Fruit fly (Drosophila melanogaster) whole organism, wandering third instar larva: ENCODE results near the gene Mtp.

Experiments used
- Abd-B ChIP-seq: fragments of >200 bp; optimal IDR thresholded peaks from 2 replicates; lab custom pipeline; 2017; ENCODE audit warnings: missing biosample characterization, missing genetic modification characterization
- CG32264 ChIP-seq: fragments of 200-800 bp; sonication (Bioruptor generic); optimal IDR thresholded peaks from 2 replicates; lab custom pipeline; 2016; ENCODE audit warnings: missing biosample characterization, missing genetic modification characterization
- Dfd ChIP-seq: fragments of >200 bp; optimal IDR thresholded peaks from 2 replicates; lab custom pipeline; 2017; ENCODE audit warnings: missing biosample characterization, missing genetic modification characterization
- Dif ChIP-seq: fragments of 200-275, 200-300 bp; sonication (Bioruptor generic); optimal IDR thresholded peaks from 2 replicates; lab custom pipeline; 2018; ENCODE audit warnings: missing biosample characterization, missing genetic modification characterization; ENCODE audit not compliant: partially characterized antibody
- GATAd ChIP-seq: sonication (Bioruptor generic); optimal IDR thresholded peaks from 2 replicates; lab custom pipeline; 2016; ENCODE audit warnings: missing biosample characterization, missing genetic modification characterization
- Hnf4 ChIP-seq: fragments of 200-800 bp; sonication (Bioruptor generic); optimal IDR thresholded peaks from 2 replicates; lab custom pipeline; 2016; ENCODE audit warnings: missing biosample characterization, mild to moderate bottlenecking, missing genetic modification characterization
- Hr78 ChIP-seq: fragments of >200 bp; optimal IDR thresholded peaks from 2 replicates; lab custom pipeline; 2017; ENCODE audit warnings: missing biosample characterization, missing genetic modification characterization
- Jra ChIP-seq: sonication (Bioruptor generic); optimal IDR thresholded peaks from 2 replicates; lab custom pipeline; 2016; ENCODE audit warnings: missing biosample characterization, missing genetic modification characterization
- Myc ChIP-seq: fragments of >200 bp; optimal IDR thresholded peaks from 2 replicates; lab custom pipeline; 2017
- OdsH ChIP-seq: fragments of 200-800 bp; sonication (Bioruptor generic); optimal IDR thresholded peaks from 2 replicates; lab custom pipeline; 2016; ENCODE audit warnings: missing biosample characterization, mild to moderate bottlenecking, missing genetic modification characterization
- Rel ChIP-seq, 2 experiments: fragments of 200-800 bp; sonication (Bioruptor generic) in 1 of 2; optimal IDR thresholded peaks; 2 replicates in 1 of 2; 3 replicates in 1 of 2; lab custom pipeline; 2016 to 2019; ENCODE audit warnings: mild to moderate bottlenecking in 2 of 2, missing biosample characterization in 2 of 2, missing genetic modification characterization in 2 of 2, moderate library complexity in 1 of 2
- Sp1 ChIP-seq: fragments of 200-800 bp; sonication (Bioruptor generic); optimal IDR thresholded peaks from 3 replicates; lab custom pipeline; 2019; ENCODE audit warnings: missing biosample characterization, mild to moderate bottlenecking, missing genetic modification characterization, moderate library complexity
- Vsx2 ChIP-seq: fragments of 200-300, 225-300 bp; sonication (Bioruptor generic); optimal IDR thresholded peaks from 2 replicates; lab custom pipeline; 2018; ENCODE audit warnings: missing biosample characterization, missing genetic modification characterization; ENCODE audit not compliant: partially characterized antibody
- br ChIP-seq: fragments of 200-800 bp; sonication (Bioruptor generic); optimal IDR thresholded peaks from 2 replicates; lab custom pipeline; 2016; ENCODE audit warnings: missing biosample characterization, missing genetic modification characterization
- brk ChIP-seq: fragments of 200-800 bp; sonication (Bioruptor generic); optimal IDR thresholded peaks from 2 replicates; lab custom pipeline; 2016; ENCODE audit warnings: missing biosample characterization, mild to moderate bottlenecking, missing genetic modification characterization
- dl ChIP-seq, 2 experiments: fragments of 175-275, 200-275 bp in 1 of 2; fragments of 200-275 bp in 1 of 2; sonication (Bioruptor generic); optimal IDR thresholded peaks; lab custom pipeline; 2018; ENCODE audit warnings: mild to moderate bottlenecking in 2 of 2, missing biosample characterization in 2 of 2, missing genetic modification characterization in 2 of 2, moderate library complexity in 2 of 2; ENCODE audit not compliant: partially characterized antibody in 2 of 2, insufficient read depth in 1 of 2
- dmrt93B ChIP-seq: fragments of 200-800 bp; sonication (Bioruptor generic); optimal IDR thresholded peaks from 2 replicates; lab custom pipeline; 2018; ENCODE audit warnings: missing biosample characterization, mild to moderate bottlenecking, missing genetic modification characterization
- dsf ChIP-seq: sonication (Bioruptor generic); optimal IDR thresholded peaks from 2 replicates; lab custom pipeline; 2016; ENCODE audit warnings: missing biosample characterization, missing genetic modification characterization, borderline replicate concordance
- ey ChIP-seq: fragments of 200-800 bp; sonication (Bioruptor generic); optimal IDR thresholded peaks from 2 replicates; lab custom pipeline; 2016; ENCODE audit warnings: missing biosample characterization, missing genetic modification characterization
- fru ChIP-seq: fragments of 200-800 bp; sonication (Bioruptor generic); optimal IDR thresholded peaks from 3 replicates; lab custom pipeline; 2016; ENCODE audit warnings: missing biosample characterization, mild to moderate bottlenecking, missing genetic modification characterization
- h ChIP-seq: fragments of 200-800 bp; sonication (Bioruptor generic); optimal IDR thresholded peaks from 3 replicates; lab custom pipeline; 2016; ENCODE audit warnings: missing biosample characterization, mild to moderate bottlenecking, missing genetic modification characterization
- jim ChIP-seq: fragments of 175-275, 200-325 bp; sonication (Bioruptor generic); optimal IDR thresholded peaks from 2 replicates; lab custom pipeline; 2016; ENCODE audit warnings: missing biosample characterization, mild to moderate bottlenecking, missing genetic modification characterization
- sage ChIP-seq: fragments of 200-800 bp; sonication (Bioruptor generic); optimal IDR thresholded peaks from 2 replicates; lab custom pipeline; 2016; ENCODE audit warnings: missing biosample characterization, mild to moderate bottlenecking, missing genetic modification characterization
- tai ChIP-seq: sonication (Bioruptor generic); optimal IDR thresholded peaks from 2 replicates; lab custom pipeline; 2016; ENCODE audit warnings: missing biosample characterization, missing genetic modification characterization

The Mtp gene

DNA sequence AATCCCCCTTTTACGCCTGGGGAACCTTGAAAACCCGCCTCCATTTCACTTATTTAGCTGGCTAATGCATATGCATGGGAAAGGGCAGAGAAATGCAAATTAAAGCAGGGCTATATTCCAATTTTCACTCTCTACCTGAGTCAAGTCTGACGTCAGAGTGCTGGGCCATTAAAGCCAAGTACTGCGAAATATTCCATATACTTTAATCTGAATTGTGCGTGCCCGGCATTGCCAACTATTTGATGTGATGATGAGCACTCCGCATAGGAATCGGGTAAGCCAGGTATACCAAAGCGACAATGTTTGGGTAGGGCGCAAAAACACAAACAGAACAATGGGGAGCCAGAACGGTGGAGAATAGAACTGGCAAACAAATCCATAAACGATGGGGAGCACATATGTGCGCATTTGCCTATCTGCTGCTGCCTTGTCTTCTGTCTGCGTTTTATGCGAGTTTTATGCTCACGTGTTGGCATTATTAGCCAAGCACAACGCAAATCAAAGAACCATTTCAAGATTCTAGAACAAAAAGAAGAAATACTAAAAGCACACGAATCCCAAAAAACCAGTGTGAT, 43.0 kb downstream of the Mtp start:
- TF ChIP-seq dl (GFP tag; optimal IDR thresholded peaks at IDR 0.05; lab: Kevin White, UChicago; ENCODE audit: insufficient read depth in 1 of 2, partially characterized antibody in 2 of 2): no peak
- TF ChIP-seq fru (GFP tag; lab: Kevin White, UChicago): no peak
- no peak for TF ChIP-seq OdsH (GFP tag; lab: Kevin White, UChicago)
- TF ChIP-seq Sp1: no peak
- no peak for TF ChIP-seq Myc
- no peak for TF ChIP-seq Dif (GFP tag; lab: Kevin White, UChicago)
- TF ChIP-seq br (GFP tag; lab: Kevin White, UChicago): no peak
- TF ChIP-seq ey (GFP tag; lab: Kevin White, UChicago): no peak
- no peak for TF ChIP-seq Jra
- no peak for TF ChIP-seq Hr78
- no peak for TF ChIP-seq CG32264 (GFP tag; lab: Kevin White, UChicago)
- TF ChIP-seq jim: no peak
- TF ChIP-seq Hnf4: no peak

- no peak for TF ChIP-seq GATAd (GFP tag; lab: Kevin White, UChicago)
- no peak for TF ChIP-seq Hnf4
- TF ChIP-seq h: no peak
- TF ChIP-seq brk: no peak
Measured at dm6 chr2L:20878463-20878862, 44.2 kb downstream of the Mtp start.

DNA sequence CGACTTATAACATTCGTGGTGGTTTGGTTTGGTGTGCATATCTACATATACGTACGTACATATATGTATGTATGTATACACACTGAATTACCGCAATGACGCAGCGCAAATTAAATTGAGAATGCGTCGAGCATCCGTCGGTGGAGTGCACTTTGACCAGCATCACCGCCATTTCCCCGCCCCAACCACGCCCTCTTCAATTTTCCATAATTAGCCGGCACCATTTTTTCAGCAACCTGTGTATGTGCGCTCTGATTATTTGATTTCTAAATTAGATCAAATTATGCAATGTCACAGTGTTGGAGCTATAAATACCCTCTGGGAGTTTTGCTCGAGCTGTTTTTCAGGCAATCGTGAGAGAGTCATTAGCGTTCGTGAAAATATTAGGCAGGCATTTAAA, 44.6 kb downstream of the Mtp start:
- TF ChIP-seq OdsH (GFP tag; lab: Kevin White, UChicago) (no peak), tai (GFP tag; lab: Kevin White, UChicago) (no peak), h (no peak), Sp1 (no peak), Abd-B (no peak), Rel (GFP tag; optimal IDR thresholded peaks at IDR 0.05; lab: Kevin White, UChicago) (no peak), Rel (tag; optimal IDR thresholded peaks at IDR 0.05; lab: Kevin White, UChicago) (no peak), Jra (no peak), jim (no peak), Vsx2 (GFP tag; lab: Kevin White, UChicago) (no peak), dmrt93B (no peak)

- TF ChIP-seq dsf (GFP tag; lab: Kevin White, UChicago): no peak
- TF ChIP-seq Sp1: no peak
- no peak for TF ChIP-seq ey (GFP tag; lab: Kevin White, UChicago)
- TF ChIP-seq Myc: peak; percentile 75
- no peak for TF ChIP-seq br (GFP tag; lab: Kevin White, UChicago)
- TF ChIP-seq sage (GFP tag; lab: Kevin White, UChicago): no peak
- no peak for TF ChIP-seq Dfd
Measured at dm6 chr2L:20874514-20874913, 48.2 kb downstream of the Mtp start.

DNA sequence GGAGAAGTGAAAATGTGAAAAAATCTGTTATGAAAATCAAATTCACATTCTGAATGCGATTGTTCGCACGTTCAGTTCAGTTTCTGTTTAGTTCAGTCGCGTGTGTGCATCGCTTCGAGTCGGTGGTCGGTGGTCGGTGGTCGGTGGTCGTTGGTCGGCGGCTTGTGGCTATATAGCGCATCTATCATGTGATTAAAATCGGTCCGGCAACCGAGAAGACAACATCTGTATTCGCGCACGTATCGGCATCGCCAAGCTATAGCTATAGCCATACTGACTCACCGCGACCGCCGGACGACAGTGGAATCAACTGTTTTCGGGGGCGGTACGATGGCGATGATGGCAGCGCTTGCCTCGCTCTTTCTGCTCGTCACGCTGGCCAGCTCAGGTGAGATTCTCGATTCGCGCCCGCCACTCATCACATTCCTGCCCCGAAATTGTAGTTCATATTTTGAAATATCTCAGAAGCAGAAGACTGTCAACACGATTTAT, 52.8 kb downstream of the Mtp start, which contains the start of gene CG14401:
Gene CG14401 (plus strand): TSS at position 51 of the 492 bp plus-strand sequence.
- no peak for TF ChIP-seq Dif (GFP tag; lab: Kevin White, UChicago)
- no peak for TF ChIP-seq GATAd (GFP tag; lab: Kevin White, UChicago)
- TF ChIP-seq Vsx2 (GFP tag; lab: Kevin White, UChicago): no peak
